Fruit fly (Drosophila melanogaster) Kc167 (cell line): ENCODE results near the gene CG15147.

Source experiments
- Myc ChIP-seq: fragments of >200 bp; optimal IDR thresholded peaks from 2 replicates; lab custom pipeline; 2017; ENCODE audit warnings: missing external identifiers
- Sin3A ChIP-seq: fragments of >200 bp; optimal IDR thresholded peaks from 2 replicates; lab custom pipeline; 2018; ENCODE audit warnings: missing external identifiers
- h ChIP-seq: fragments of >200 bp; optimal IDR thresholded peaks from 3 replicates; lab custom pipeline; 2018; ENCODE audit warnings: missing external identifiers
- insv ChIP-seq: fragments of >200 bp; optimal IDR thresholded peaks from 3 replicates; lab custom pipeline; 2018; ENCODE audit warnings: missing external identifiers
- psq ChIP-seq: fragments of >200 bp; optimal IDR thresholded peaks from 2 replicates; lab custom pipeline; 2017; ENCODE audit warnings: missing external identifiers
- ttk ChIP-seq: sonication (Bioruptor generic); optimal IDR thresholded peaks from 2 replicates; lab custom pipeline; 2017; ENCODE audit warnings: missing external identifiers

CG15147 gene

dm6 chr2L:17625992-17626391, at the start of gene CG15147:
Gene CG15147, minus strand, starts transcription at chr2L:17626381.
- TF ChIP-seq ttk (lab: Kevin White, UChicago) (no peak), Myc (no peak), psq (lab: Kevin White, UChicago) (no peak)

dm6 chr2L:17671222-17671621, 45.0 kb upstream of the CG15147 start:
- TF ChIP-seq ttk (lab: Kevin White, UChicago) (no peak), h (lab: Kevin White, UChicago) (no peak), Myc (no peak), insv (no peak), psq (lab: Kevin White, UChicago) (no peak), Sin3A (lab: Kevin White, UChicago) (no peak)

- TF ChIP-seq ttk (lab: Kevin White, UChicago) (no peak), Myc (no peak), Sin3A (lab: Kevin White, UChicago) (no peak), insv (no peak), h (lab: Kevin White, UChicago) (no peak), psq (lab: Kevin White, UChicago) (no peak)
Measured at dm6 chr2L:17650812-17651211, 24.6 kb upstream of the CG15147 start.

- TF ChIP-seq Myc (no peak), psq (lab: Kevin White, UChicago) (no peak), ttk (lab: Kevin White, UChicago) (no peak)
Measured at dm6 chr2L:17627559-17627958, 1.4 kb upstream of the CG15147 start, which contains the start of gene CG43054. Gene CG43054, plus strand, starts transcription at chr2L:17627859.

dm6 chr2L:17621194-17621593, 5.0 kb downstream of the CG15147 start:
- no peak for TF ChIP-seq ttk (lab: Kevin White, UChicago)
- no peak for TF ChIP-seq h (lab: Kevin White, UChicago)
- TF ChIP-seq psq (lab: Kevin White, UChicago), result no peak
- no peak for TF ChIP-seq Myc
- no peak for TF ChIP-seq insv
- TF ChIP-seq Sin3A (lab: Kevin White, UChicago), result no peak

- TF ChIP-seq h (lab: Kevin White, UChicago), result no peak
Measured at dm6 chr2L:17615471-17615870, 10.7 kb downstream of the CG15147 start.

dm6 chr2L:17603152-17603551, 23.0 kb downstream of the CG15147 start:
- TF ChIP-seq ttk (lab: Kevin White, UChicago), result no peak

dm6 chr2L:17594087-17594486, 32.1 kb downstream of the CG15147 start:
- TF ChIP-seq insv (no peak), ttk (lab: Kevin White, UChicago) (no peak), psq (lab: Kevin White, UChicago) (no peak), Sin3A (lab: Kevin White, UChicago) (no peak), h (lab: Kevin White, UChicago) (no peak)

- TF ChIP-seq psq (lab: Kevin White, UChicago) (no peak), Myc (no peak), h (lab: Kevin White, UChicago) (no peak), insv (no peak), ttk (lab: Kevin White, UChicago) (no peak), Sin3A (lab: Kevin White, UChicago) (no peak)
Measured at dm6 chr2L:17591960-17592359, 34.2 kb downstream of the CG15147 start, which contains the start of the genes Sytalpha and CG6870. Gene Sytalpha, plus strand, starts transcription at chr2L:17592260. Gene CG6870, minus strand, starts transcription at chr2L:17592299.

- TF ChIP-seq Myc (no peak), ttk (lab: Kevin White, UChicago) (no peak), h (lab: Kevin White, UChicago) (no peak), psq (lab: Kevin White, UChicago) (no peak), Sin3A (lab: Kevin White, UChicago) (no peak), insv (no peak)
Measured at dm6 chr2L:17589853-17590252, 36.3 kb downstream of the CG15147 start.

dm6 chr2L:17589115-17589514, 37.1 kb downstream of the CG15147 start, which contains the start of gene Oli:
Gene Oli, plus strand, starts transcription at chr2L:17589184.
- TF ChIP-seq Sin3A (lab: Kevin White, UChicago), result no peak
- no peak for TF ChIP-seq Myc
- TF ChIP-seq insv, result no peak
- TF ChIP-seq h (lab: Kevin White, UChicago), result no peak
- TF ChIP-seq ttk (lab: Kevin White, UChicago), result no peak
- TF ChIP-seq psq (lab: Kevin White, UChicago), result no peak

- no peak for TF ChIP-seq psq (lab: Kevin White, UChicago)
- no peak for TF ChIP-seq insv
- TF ChIP-seq ttk (lab: Kevin White, UChicago), result no peak
- no peak for TF ChIP-seq Myc
- TF ChIP-seq Sin3A (lab: Kevin White, UChicago), result no peak
- no peak for TF ChIP-seq h (lab: Kevin White, UChicago)
Measured at dm6 chr2L:17588173-17589082, 37.8 kb downstream of the CG15147 start.

dm6 chr2L:17586750-17587149, 39.4 kb downstream of the CG15147 start:
- no peak for TF ChIP-seq Myc
- no peak for TF ChIP-seq insv
- no peak for TF ChIP-seq psq (lab: Kevin White, UChicago)
- TF ChIP-seq Sin3A (lab: Kevin White, UChicago), result no peak
- no peak for TF ChIP-seq h (lab: Kevin White, UChicago)
- no peak for TF ChIP-seq ttk (lab: Kevin White, UChicago)
